Worm (Caenorhabditis elegans) whole organism, L1 larva: ENCODE results near the gene nish-1.
A peak's percentile ranks its signal among the peaks of the same experiment; 100 is the strongest.

Source experiments
- aly-2 ChIP-seq: fragments of 150-350 bp; optimal IDR thresholded peaks from 2 replicates; lab custom pipeline; 2014; ENCODE audit warnings: missing biosample characterization, missing genetic modification characterization
- efl-1 ChIP-seq, 4 experiments: fragments of 150-350 bp; optimal IDR thresholded peaks in 3 of 4; peaks in 1 of 4; 1 replicate in 1 of 4; 2 replicates in 3 of 4; lab custom pipeline; 2014; ENCODE audit warnings: missing biosample characterization in 2 of 4, missing genetic modification characterization in 2 of 4, missing genetic modification reagents in 2 of 4
- lir-3 ChIP-seq: sonication (generic microtip); optimal IDR thresholded peaks from 2 replicates; lab custom pipeline; 2016; ENCODE audit warnings: mild to moderate bottlenecking, missing genetic modification characterization, moderate library complexity, missing compliant biosample characterization; ENCODE audit not compliant: poor library complexity
- pqm-1 ChIP-seq: sonication (generic microtip); optimal IDR thresholded peaks from 3 replicates; lab custom pipeline; 2017; ENCODE audit warnings: missing biosample characterization, missing genetic modification characterization
- skn-1 ChIP-seq: fragments of 150-350 bp; optimal IDR thresholded peaks from 2 replicates; lab custom pipeline; 2014; ENCODE audit warnings: missing biosample characterization, missing genetic modification characterization
- swsn-7 ChIP-seq: sonication (generic microtip); optimal IDR thresholded peaks from 2 replicates; lab custom pipeline; 2016; ENCODE audit warnings: missing genetic modification characterization, missing compliant biosample characterization
- ztf-4 ChIP-seq: fragments of 150-350 bp; optimal IDR thresholded peaks from 2 replicates; lab custom pipeline; 2014; ENCODE audit warnings: missing biosample characterization, missing genetic modification characterization

ce11 chrIV:10870158-10870557 is 6.0 kb downstream of the nish-1 start:
- no peak for TF ChIP-seq swsn-7 (tag; lab: Kevin White, UChicago)
- TF ChIP-seq lir-3 (tag; lab: Kevin White, UChicago) = no peak
- TF ChIP-seq efl-1 (optimal IDR thresholded peaks at IDR 0.05; lab: Kevin White, UChicago) = no peak
- TF ChIP-seq efl-1 (GFP tag; optimal IDR thresholded peaks at IDR 0.05 in 1 of 2; lab: Kevin White, UChicago) = peak in 1 of 2 experiments; percentile 44
- no peak for TF ChIP-seq skn-1
- no peak for TF ChIP-seq pqm-1 (tag; lab: Kevin White, UChicago)
- TF ChIP-seq ztf-4 (tag; lab: Kevin White, UChicago) = no peak
- no peak for TF ChIP-seq aly-2 (tag; lab: Kevin White, UChicago)
